Fruit fly (Drosophila melanogaster): Measurements from ENCODE around the gene CG14441.

The CG14441 gene

DNA sequence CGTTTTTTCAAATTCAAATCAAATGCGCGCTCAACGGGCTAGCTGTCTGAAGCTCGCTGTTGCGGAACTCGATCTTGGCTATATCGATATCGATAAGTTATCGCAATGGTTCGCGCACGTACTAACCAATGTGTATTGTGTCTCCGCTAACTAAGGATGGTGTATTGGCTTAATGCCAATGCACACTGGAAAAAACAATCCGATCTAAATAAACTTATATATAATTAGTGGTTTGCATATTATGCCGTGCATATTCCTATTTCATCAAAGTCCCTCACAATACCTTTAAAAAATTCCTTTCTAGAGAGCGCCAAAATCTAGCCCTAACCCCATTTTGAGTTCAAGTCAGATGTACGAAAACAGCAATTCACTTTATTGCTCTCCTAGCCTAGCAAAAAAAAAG, 41.9 kb downstream of the CG14441 start (continued):
- TF ChIP-seq CG2678 (tag; optimal IDR thresholded peaks at IDR 0.05) (peak; percentile 49), CG7839 (tag; optimal IDR thresholded peaks at IDR 0.05) (peak; percentile 31), oc (tag; optimal IDR thresholded peaks at IDR 0.05) (no peak), crc (GFP tag; optimal IDR thresholded peaks at IDR 0.05) (no peak), CG18599 (GFP tag; optimal IDR thresholded peaks at IDR 0.05) (peak; percentile 40), kah (GFP tag; optimal IDR thresholded peaks at IDR 0.05) (no peak), CG9215 (GFP tag; IDR thresholded peaks at IDR 0.05) (no peak), CG16779 (GFP tag; IDR thresholded peaks at IDR 0.05) (0 out of 2 replicates have a peak, but pooled peaks have one; percentile 32), CG17829 (tag; optimal IDR thresholded peaks at IDR 0.05) (peak; percentile 42), tx (GFP tag; optimal IDR thresholded peaks at IDR 0.05) (no peak), Taf1 (GFP tag; IDR thresholded peaks at IDR 0.05) (no peak), en (GFP tag; optimal IDR thresholded peaks at IDR 0.05) (no peak), NC2α (GFP tag; optimal IDR thresholded peaks at IDR 0.05) (no peak), CG8765 (GFP tag; IDR thresholded peaks at IDR 0.05) (no peak), ttk (GFP tag; IDR thresholded peaks at IDR 0.05) (no peak), pum (GFP tag; optimal IDR thresholded peaks at IDR 0.05) (peak; percentile 42), CG12942 (GFP tag; optimal IDR thresholded peaks at IDR 0.05) (no peak), cas (GFP tag; IDR thresholded peaks at IDR 0.05) (0 out of 2 replicates have a peak, but pooled peaks have one; percentile 34), psq (GFP tag; optimal IDR thresholded peaks at IDR 0.05) (no peak), Deaf1 (tag; optimal IDR thresholded peaks at IDR 0.05) (no peak), gcm (GFP tag; optimal IDR thresholded peaks at IDR 0.05) (no peak), CG12155 (GFP tag; optimal IDR thresholded peaks at IDR 0.05) (peak; percentile 37), Atf-2 (GFP tag; optimal IDR thresholded peaks at IDR 0.05) (no peak), pfk (GFP tag; optimal IDR thresholded peaks at IDR 0.05) (peak; percentile 12), CG6791 (GFP tag; IDR thresholded peaks at IDR 0.05; ENCODE audit: partially characterized antibody) (peak; percentile 83), Fer2 (tag; optimal IDR thresholded peaks at IDR 0.05) (no peak), CG14667 (GFP tag; IDR thresholded peaks at IDR 0.05) (no peak), CG11093 (GFP tag; IDR thresholded peaks at IDR 0.05) (no peak), zf30C (GFP tag; optimal IDR thresholded peaks at IDR 0.05) (peak; percentile 98), dmrt11E (tag; optimal IDR thresholded peaks at IDR 0.05) (peak; percentile 15), wdn (GFP tag; IDR thresholded peaks at IDR 0.05) (peak; percentile 48; the same call in 1 of the 2 replicates), CG1024 (GFP tag; IDR thresholded peaks at IDR 0.05) (peak; percentile 52; the same call in 1 of the 2 replicates), Adf1 (GFP tag; IDR thresholded peaks at IDR 0.05) (0 out of 2 replicates have a peak, but pooled peaks have one; percentile 11), CG33557 (GFP tag; optimal IDR thresholded peaks at IDR 0.05) (no peak), Ada2b (GFP tag; IDR thresholded peaks at IDR 0.05) (peak; percentile 48), CG8478 (optimal IDR thresholded peaks at IDR 0.05) (no peak), Pdp1 (GFP tag; optimal IDR thresholded peaks at IDR 0.05) (peak; percentile 29 to 65), ab (GFP tag; optimal IDR thresholded peaks at IDR 0.05) (no peak), CG12659 (GFP tag; optimal IDR thresholded peaks at IDR 0.05) (peak; percentile 57), CG10543 (GFP tag; optimal IDR thresholded peaks at IDR 0.05) (no peak), CG14050 (GFP tag; IDR thresholded peaks at IDR 0.05) (peak; percentile 17; the same call in 1 of the 3 replicates), ci (GFP tag; IDR thresholded peaks at IDR 0.05) (peak; percentile 71), nmo (GFP tag; optimal IDR thresholded peaks at IDR 0.05) (peak; percentile 39), CG17361 (GFP tag; IDR thresholded peaks at IDR 0.05) (no peak), mam (GFP tag; optimal IDR thresholded peaks at IDR 0.05) (peak; percentile 48), CG7271 (tag; optimal IDR thresholded peaks at IDR 0.05) (no peak), CG7556 (GFP tag; optimal IDR thresholded peaks at IDR 0.05) (no peak), grau (tag; optimal IDR thresholded peaks at IDR 0.05) (peak; percentile 51), dimm (GFP tag; IDR thresholded peaks at IDR 0.05) (no peak), CG14965 (GFP tag; optimal IDR thresholded peaks at IDR 0.05; ENCODE audit: borderline replicate concordance) (no peak), stwl (tag; optimal IDR thresholded peaks at IDR 0.05) (peak; percentile 56)

Measured in whole organism, embryonic.